Fruit fly (Drosophila melanogaster) whole organism, embryonic: Measurements from ENCODE around the gene CG34293.

Experiments
- CG10147 ChIP-seq: fragments of 200-800 bp; sonication (Bioruptor generic); optimal IDR thresholded peaks from 2 replicates; lab custom pipeline; 2019; ENCODE audit warnings: missing biosample characterization, mild to moderate bottlenecking, missing genetic modification characterization, moderate library complexity
- CG12219 ChIP-seq: fragments of 200-800 bp; sonication (Bioruptor generic); optimal IDR thresholded peaks from 3 replicates; lab custom pipeline; 2018; ENCODE audit warnings: missing biosample characterization, mild to moderate bottlenecking, missing genetic modification characterization
- CG12391 ChIP-seq: fragments of 200-800 bp; sonication (Bioruptor generic); optimal IDR thresholded peaks from 3 replicates; lab custom pipeline; 2018; ENCODE audit warnings: missing biosample characterization, mild to moderate bottlenecking, missing genetic modification characterization, moderate library complexity
- CG14014 ChIP-seq: fragments of 200-800 bp; sonication (Bioruptor generic); IDR thresholded peaks from 2 replicates; pipeline ENCODE4 v1.3.6; 2022; ENCODE audit warnings: missing biosample characterization, missing genetic modification characterization
- CG14860 ChIP-seq: fragments of 200-800 bp; sonication (Bioruptor generic); IDR thresholded peaks from 3 replicates; pipeline ENCODE4 v1.3.6; 2022; ENCODE audit warnings: missing biosample characterization, missing genetic modification characterization; ENCODE audit not compliant: partially characterized antibody
- CG15514 ChIP-seq: fragments of 200-800 bp; sonication (Bioruptor generic); optimal IDR thresholded peaks from 3 replicates; lab custom pipeline; 2017; ENCODE audit warnings: missing biosample characterization, missing genetic modification characterization, mild to moderate bottlenecking, moderate library complexity, missing genetic modification reagents
- CG16779 ChIP-seq: fragments of 200-800 bp; sonication (Bioruptor generic); IDR thresholded peaks from 2 replicates; pipeline ENCODE4 v1.3.6; 2022; ENCODE audit warnings: missing biosample characterization, missing genetic modification characterization
- CG17186 ChIP-seq: fragments of 200-800 bp; sonication (Bioruptor generic); optimal IDR thresholded peaks from 3 replicates; lab custom pipeline; 2017; ENCODE audit warnings: missing biosample characterization, missing genetic modification reagents, missing genetic modification characterization
- CG17385 ChIP-seq: fragments of 200-800 bp; sonication (Bioruptor generic); optimal IDR thresholded peaks from 3 replicates; lab custom pipeline; 2018; ENCODE audit warnings: missing biosample characterization, mild to moderate bottlenecking, missing genetic modification characterization
- CG18476 ChIP-seq: fragments of 200-800 bp; sonication (Bioruptor generic); optimal IDR thresholded peaks from 2 replicates; lab custom pipeline; 2016; ENCODE audit warnings: missing biosample characterization, mild to moderate bottlenecking, missing genetic modification characterization
- CG2678 ChIP-seq: fragments of 200-800 bp; sonication (Bioruptor generic); optimal IDR thresholded peaks from 3 replicates; lab custom pipeline; 2019; ENCODE audit warnings: missing biosample characterization, mild to moderate bottlenecking, missing genetic modification characterization, moderate library complexity
- CG31224 ChIP-seq: fragments of 200-800 bp; sonication (Bioruptor generic); IDR thresholded peaks from 2 replicates; pipeline ENCODE4 v1.3.6; 2022; ENCODE audit warnings: missing biosample characterization, missing genetic modification characterization
- CG31441 ChIP-seq: fragments of 200-800 bp; sonication (Bioruptor generic); IDR thresholded peaks from 2 replicates; pipeline ENCODE4 v1.3.6; 2022; ENCODE audit warnings: missing biosample characterization, missing genetic modification characterization
- CG34224 ChIP-seq: fragments of 200-800 bp; sonication (Bioruptor generic); IDR thresholded peaks from 3 replicates; pipeline ENCODE4 v1.3.6; 2022; ENCODE audit warnings: missing biosample characterization, missing genetic modification characterization; ENCODE audit not compliant: partially characterized antibody
- CG4820 ChIP-seq: fragments of 200-800 bp; sonication (Bioruptor generic); optimal IDR thresholded peaks from 3 replicates; lab custom pipeline; 2016; ENCODE audit warnings: missing biosample characterization, missing genetic modification characterization
- CG6254 ChIP-seq: fragments of 200-800 bp; sonication (Bioruptor generic); optimal IDR thresholded peaks from 3 replicates; lab custom pipeline; 2017; ENCODE audit warnings: mild to moderate bottlenecking, missing biosample characterization, missing genetic modification reagents, missing genetic modification characterization
- CG6272 ChIP-seq: fragments of 200-800 bp; sonication (Bioruptor generic); IDR thresholded peaks from 2 replicates; pipeline ENCODE4 v1.3.6; 2022; ENCODE audit warnings: missing biosample characterization, missing genetic modification characterization
- CG8388 ChIP-seq: fragments of 200-800 bp; sonication (Bioruptor generic); optimal IDR thresholded peaks from 2 replicates; lab custom pipeline; 2019; ENCODE audit warnings: missing biosample characterization, mild to moderate bottlenecking, missing genetic modification characterization, moderate library complexity
- CG9215 ChIP-seq: fragments of 200-800 bp; sonication (Bioruptor generic); IDR thresholded peaks from 2 replicates; pipeline ENCODE4 v1.3.6; 2022; ENCODE audit warnings: missing biosample characterization, missing genetic modification characterization
- CG9797 ChIP-seq: fragments of 200-800 bp; sonication (Bioruptor generic); optimal IDR thresholded peaks from 3 replicates; lab custom pipeline; 2018; ENCODE audit warnings: missing biosample characterization, mild to moderate bottlenecking, missing genetic modification characterization
- Dbx ChIP-seq: fragments of 200-800 bp; sonication (Bioruptor generic); IDR thresholded peaks from 3 replicates; pipeline ENCODE4 v1.3.6; 2022; ENCODE audit warnings: missing biosample characterization, missing genetic modification characterization
- Hand ChIP-seq: fragments of 200-800 bp; sonication (Bioruptor generic); optimal IDR thresholded peaks from 2 replicates; lab custom pipeline; 2017; ENCODE audit warnings: mild to moderate bottlenecking, missing biosample characterization, missing genetic modification reagents, missing genetic modification characterization
- Hr3 ChIP-seq: fragments of 200-800 bp; sonication (Bioruptor generic); optimal IDR thresholded peaks from 3 replicates; lab custom pipeline; 2016; ENCODE audit warnings: missing biosample characterization, missing genetic modification characterization
- Lim3 ChIP-seq: fragments of 200-800 bp; sonication (Bioruptor generic); IDR thresholded peaks from 2 replicates; pipeline ENCODE4 v1.3.6; 2022; ENCODE audit warnings: missing biosample characterization, missing genetic modification characterization
- Nf-YC ChIP-seq: fragments of 200-800 bp; optimal IDR thresholded peaks from 3 replicates; lab custom pipeline; 2019; ENCODE audit warnings: missing biosample characterization, mild to moderate bottlenecking, missing genetic modification characterization, moderate library complexity
- PHDP ChIP-seq: fragments of 200-800 bp; sonication (Bioruptor generic); optimal IDR thresholded peaks from 3 replicates; lab custom pipeline; 2018; ENCODE audit warnings: missing biosample characterization, mild to moderate bottlenecking, missing genetic modification characterization, moderate library complexity
- Ravus ChIP-seq: fragments of 200-800 bp; sonication (Bioruptor generic); IDR thresholded peaks from 2 replicates; pipeline ENCODE4 v1.3.6; 2022; ENCODE audit warnings: missing biosample characterization, missing genetic modification characterization
- Xrp1 ChIP-seq: fragments of 200-800 bp; sonication (Bioruptor generic); IDR thresholded peaks from 2 replicates; pipeline ENCODE4 v1.3.6; 2022; ENCODE audit warnings: missing biosample characterization, missing genetic modification characterization
- YL-1 ChIP-seq: fragments of 200-800 bp; sonication (Bioruptor generic); optimal IDR thresholded peaks from 3 replicates; lab custom pipeline; 2017; ENCODE audit warnings: missing biosample characterization, mild to moderate bottlenecking, missing genetic modification characterization
- croc ChIP-seq: fragments of 200-800 bp; sonication (Bioruptor generic); conservative IDR thresholded peaks from 3 replicates; pipeline ENCODE4 v1.3.6; 2022; ENCODE audit warnings: missing biosample characterization, missing genetic modification characterization
- da ChIP-seq: fragments of 200-800 bp; sonication (Bioruptor generic); optimal IDR thresholded peaks from 2 replicates; lab custom pipeline; 2016; ENCODE audit warnings: missing biosample characterization, missing genetic modification characterization
- danr ChIP-seq: fragments of 200-800 bp; sonication (Bioruptor generic); IDR thresholded peaks from 2 replicates; pipeline ENCODE4 v1.3.6; 2022; ENCODE audit warnings: missing biosample characterization, missing genetic modification characterization
- emc ChIP-seq: fragments of 200-800 bp; sonication (Bioruptor generic); optimal IDR thresholded peaks from 2 replicates; lab custom pipeline; 2016; ENCODE audit warnings: missing biosample characterization, missing genetic modification characterization
- en ChIP-seq: fragments of 200-800 bp; sonication (Bioruptor generic); optimal IDR thresholded peaks from 2 replicates; lab custom pipeline; 2016; ENCODE audit warnings: missing biosample characterization, missing genetic modification characterization
- exex ChIP-seq: fragments of 200-800 bp; sonication (Bioruptor generic); optimal IDR thresholded peaks from 4 replicates; lab custom pipeline; 2018; ENCODE audit warnings: missing biosample characterization, mild to moderate bottlenecking, missing genetic modification characterization, moderate library complexity
- fd64A ChIP-seq: fragments of 200-800 bp; sonication (Bioruptor generic); optimal IDR thresholded peaks from 3 replicates; lab custom pipeline; 2018; ENCODE audit warnings: missing biosample characterization, mild to moderate bottlenecking, missing genetic modification characterization
- inv ChIP-seq: fragments of 200-800 bp; sonication (Bioruptor generic); IDR thresholded peaks from 2 replicates; pipeline ENCODE4 v1.3.6; 2022; ENCODE audit warnings: missing biosample characterization, missing genetic modification characterization; ENCODE audit not compliant: partially characterized antibody
- jumu ChIP-seq: fragments of 200-800 bp; sonication (Bioruptor generic); optimal IDR thresholded peaks from 3 replicates; lab custom pipeline; 2016; ENCODE audit warnings: missing biosample characterization, missing genetic modification characterization
- klu ChIP-seq: fragments of 200-800 bp; sonication (Bioruptor generic); IDR thresholded peaks from 2 replicates; pipeline ENCODE4 v1.3.6; 2022; ENCODE audit warnings: missing biosample characterization, missing genetic modification characterization
- mam ChIP-seq: fragments of 200-800 bp; sonication (Bioruptor generic); optimal IDR thresholded peaks from 3 replicates; lab custom pipeline; 2016; ENCODE audit warnings: missing biosample characterization, missing genetic modification characterization
- org-1 ChIP-seq: fragments of 200-800 bp; sonication (Bioruptor generic); optimal IDR thresholded peaks from 2 replicates; lab custom pipeline; 2017; ENCODE audit warnings: missing biosample characterization, missing genetic modification characterization
- scrt ChIP-seq: fragments of 200-800 bp; sonication (Bioruptor generic); optimal IDR thresholded peaks from 2 replicates; lab custom pipeline; 2018; ENCODE audit warnings: missing biosample characterization, mild to moderate bottlenecking, missing genetic modification characterization, moderate library complexity
- sens-2 ChIP-seq: fragments of 200-800 bp; sonication (Bioruptor generic); IDR thresholded peaks from 2 replicates; pipeline ENCODE4 v1.3.6; 2022; ENCODE audit warnings: missing biosample characterization, missing genetic modification characterization
- slbo ChIP-seq: fragments of 200-800 bp; sonication (Bioruptor generic); IDR thresholded peaks from 2 replicates; pipeline ENCODE4 v1.3.6; 2022; ENCODE audit warnings: missing biosample characterization, missing genetic modification characterization
- stc ChIP-seq: fragments of 200-800 bp; sonication (Bioruptor generic); IDR thresholded peaks from 2 replicates; pipeline ENCODE4 v1.3.6; 2022; ENCODE audit warnings: missing biosample characterization, missing genetic modification characterization
- unpg ChIP-seq: fragments of 200-800 bp; sonication (Bioruptor generic); optimal IDR thresholded peaks from 3 replicates; lab custom pipeline; 2018; ENCODE audit warnings: missing biosample characterization, mild to moderate bottlenecking, missing genetic modification characterization, moderate library complexity
- wek ChIP-seq: fragments of 200-800 bp; sonication (Bioruptor generic); optimal IDR thresholded peaks from 3 replicates; lab custom pipeline; 2018; ENCODE audit warnings: missing biosample characterization, mild to moderate bottlenecking, missing genetic modification characterization, moderate library complexity
- zfh2 ChIP-seq: fragments of 200-800 bp; sonication (Bioruptor generic); optimal IDR thresholded peaks from 2 replicates; lab custom pipeline; 2016; ENCODE audit warnings: missing biosample characterization, missing genetic modification characterization

The CG34293 gene

DNA sequence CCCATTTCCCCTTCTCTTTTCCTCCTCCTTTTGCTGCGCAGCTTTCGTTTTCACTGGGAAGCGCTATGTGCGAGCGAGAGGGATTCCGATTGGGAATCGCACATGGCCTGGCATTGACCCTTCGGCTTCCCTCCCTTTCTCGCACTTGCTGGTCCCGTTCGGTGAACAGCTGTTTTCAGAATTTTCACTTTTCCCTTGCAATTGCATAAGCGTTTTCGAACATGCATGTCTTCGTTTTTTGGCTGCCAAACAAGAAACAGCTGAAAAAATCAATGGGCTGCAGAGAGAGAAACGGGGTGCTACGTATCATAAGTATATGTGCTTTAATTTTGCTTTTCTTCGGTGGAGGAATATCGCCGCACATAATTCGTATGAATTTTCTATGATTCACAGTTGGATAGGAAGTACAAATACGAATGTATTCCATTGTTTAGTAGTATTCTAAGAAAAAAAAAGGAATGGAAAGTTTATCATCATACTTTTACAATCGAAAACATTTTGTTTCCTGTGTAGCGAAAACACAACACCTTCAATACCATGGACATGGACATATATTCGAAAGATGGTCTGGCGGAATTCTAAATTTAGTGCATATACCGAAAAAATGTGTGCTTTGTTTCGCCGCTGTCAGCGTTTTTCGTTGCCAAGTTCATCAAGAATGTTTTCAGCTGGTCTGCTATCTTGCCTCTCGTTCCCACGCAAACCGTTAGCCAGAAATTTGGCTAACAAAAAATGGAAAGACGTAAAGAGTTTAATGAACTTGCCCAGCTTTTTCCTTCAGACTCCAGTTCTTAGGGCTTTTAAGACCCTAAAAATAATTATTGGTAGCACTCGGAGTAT is 13.0 kb downstream of the CG34293 start (continued):
- no peak for TF ChIP-seq inv (GFP tag; lab: Robert Waterston, UW)
- TF ChIP-seq stc (GFP tag; lab: Robert Waterston, UW) = 0 out of 2 replicates have a peak, but pooled peaks have one; percentile 28
- TF ChIP-seq slbo = peak; percentile 65
- no peak for TF ChIP-seq wek (GFP tag; lab: Kevin White, UChicago)
- peak; percentile 66 for TF ChIP-seq unpg (GFP tag; lab: Kevin White, UChicago)
- TF ChIP-seq Hand = no peak
- peak; percentile 15 for TF ChIP-seq CG6254 (GFP tag; lab: Kevin White, UChicago)
- no peak for TF ChIP-seq exex (tag; lab: Kevin White, UChicago)
- peak; percentile 70 for TF ChIP-seq PHDP (tag; lab: Kevin White, UChicago)
- no peak for TF ChIP-seq klu (GFP tag; lab: Robert Waterston, UW)
- TF ChIP-seq CG15514 = peak; percentile 37
- TF ChIP-seq fd64A (GFP tag; lab: Kevin White, UChicago) = peak; percentile 1
- peak; percentile 52 for TF ChIP-seq CG12391 (tag; lab: Kevin White, UChicago)
- TF ChIP-seq jumu (GFP tag; lab: Kevin White, UChicago) = peak; percentile 50
- TF ChIP-seq Lim3 = no peak
- peak; percentile 25; the same call in 1 of the 2 replicates for TF ChIP-seq Xrp1
- no peak for TF ChIP-seq CG16779 (GFP tag; lab: Robert Waterston, UW)
- peak; percentile 16 for TF ChIP-seq CG12219
- peak; percentile 25 for TF ChIP-seq YL-1 (GFP tag; lab: Kevin White, UChicago)
- peak; percentile 76 for TF ChIP-seq zfh2 (GFP tag; lab: Kevin White, UChicago)
- TF ChIP-seq CG31224 (GFP tag; lab: Robert Waterston, UW) = 0 out of 2 replicates have a peak, but pooled peaks have one; percentile 23
- TF ChIP-seq sens-2 = no peak
- TF ChIP-seq mam (GFP tag; lab: Kevin White, UChicago) = peak; percentile 20
- TF ChIP-seq CG14860 (GFP tag; lab: Robert Waterston, UW) = no peak
- TF ChIP-seq Dbx = peak; percentile 50; the same call in 1 of the 3 replicates
- TF ChIP-seq org-1 = peak; percentile 34
- no peak for TF ChIP-seq en (GFP tag; lab: Kevin White, UChicago)
- TF ChIP-seq CG17385 (GFP tag; lab: Kevin White, UChicago) = peak; percentile 21
- 0 out of 3 replicates have a peak, but pooled peaks have one; percentile 17 for TF ChIP-seq croc
- TF ChIP-seq danr = 0 out of 2 replicates have a peak, but pooled peaks have one; percentile 13
- TF ChIP-seq CG34224 (GFP tag; lab: Robert Waterston, UW) = no peak
- TF ChIP-seq CG4820 = peak; percentile 16
- TF ChIP-seq CG31441 (GFP tag; lab: Robert Waterston, UW) = peak; percentile 58
- peak; percentile 27 for TF ChIP-seq CG8388 (GFP tag; lab: Kevin White, UChicago)
- no peak for TF ChIP-seq emc (GFP tag; lab: Kevin White, UChicago)
- no peak for TF ChIP-seq CG18476 (GFP tag; lab: Kevin White, UChicago)
- TF ChIP-seq Hr3 (GFP tag; lab: Kevin White, UChicago) = peak; percentile 32
- TF ChIP-seq CG17186 (GFP tag; lab: Kevin White, UChicago) = no peak
- TF ChIP-seq CG2678 = peak; percentile 69
- TF ChIP-seq Ravus (GFP tag; lab: Robert Waterston, UW) = no peak; the same call in 1 of the 2 replicates
- TF ChIP-seq CG14014 = 0 out of 2 replicates have a peak, but pooled peaks have one; percentile 39
- peak; percentile 19 for TF ChIP-seq Nf-YC (tag; lab: Kevin White, UChicago)
- TF ChIP-seq CG9797 (GFP tag; lab: Kevin White, UChicago) = no peak
- TF ChIP-seq da (GFP tag; lab: Kevin White, UChicago) = no peak
- TF ChIP-seq CG6272 (GFP tag; lab: Robert Waterston, UW) = no peak
- peak; percentile 49 for TF ChIP-seq CG10147 (GFP tag; lab: Kevin White, UChicago)
- TF ChIP-seq scrt (GFP tag; lab: Kevin White, UChicago) = no peak
- peak; percentile 56 for TF ChIP-seq CG9215 (GFP tag; lab: Robert Waterston, UW)
